Worm (Caenorhabditis elegans) whole organism, L1 larva: Measurements from ENCODE around the gene Y39B6A.10.
A peak's percentile ranks its signal among the peaks of the same experiment; 100 is the strongest.
"Not testable (repeated sequence)": the region's sequence is repeated elsewhere in the genome, so short reads cannot be mapped to it uniquely, and the experiment has no call there.

Experiments
- F16B12.6 ChIP-seq: fragments of 150-350 bp; optimal IDR thresholded peaks from 2 replicates; lab custom pipeline; 2014; ENCODE audit warnings: missing biosample characterization, missing genetic modification characterization
- Y116A8C.19 ChIP-seq: sonication (generic microtip); optimal IDR thresholded peaks from 2 replicates; lab custom pipeline; 2016; ENCODE audit warnings: missing compliant biosample characterization, missing genetic modification characterization, borderline replicate concordance
- ama-1 ChIP-seq: fragments of 150-350 bp; optimal IDR thresholded peaks from 2 replicates; lab custom pipeline; 2014
- efl-1 ChIP-seq, 4 experiments: fragments of 150-350 bp; optimal IDR thresholded peaks in 3 of 4; peaks in 1 of 4; 1 replicate in 1 of 4; 2 replicates in 3 of 4; lab custom pipeline; 2014; ENCODE audit warnings: missing biosample characterization in 2 of 4, missing genetic modification characterization in 2 of 4, missing genetic modification reagents in 2 of 4
- ets-5 ChIP-seq: fragments of 200-800 bp; sonication (Bioruptor generic); IDR thresholded peaks from 2 replicates; pipeline ENCODE4 v1.3.6; 2022; ENCODE audit warnings: missing genetic modification characterization, missing compliant biosample characterization
- fkh-10 ChIP-seq: sonication (generic microtip); optimal IDR thresholded peaks from 2 replicates; lab custom pipeline; 2017; ENCODE audit warnings: missing biosample characterization, missing genetic modification reagents, missing genetic modification characterization
- fos-1 ChIP-seq: fragments of 150-350 bp; optimal IDR thresholded peaks from 2 replicates; lab custom pipeline; 2014; ENCODE audit warnings: missing biosample characterization, missing genetic modification characterization
- hlh-17 ChIP-seq: fragments of 200-800 bp; sonication (Bioruptor generic); optimal IDR thresholded peaks from 2 replicates; lab custom pipeline; 2018; ENCODE audit warnings: missing genetic modification characterization, mild to moderate bottlenecking, missing compliant biosample characterization, moderate library complexity, borderline replicate concordance
- hlh-4 ChIP-seq: sonication (generic microtip); optimal IDR thresholded peaks from 2 replicates; lab custom pipeline; 2016; ENCODE audit warnings: mild to moderate bottlenecking, missing genetic modification characterization, missing compliant biosample characterization
- isw-1 ChIP-seq: fragments of 200-800 bp; sonication (Bioruptor generic); IDR thresholded peaks from 2 replicates; pipeline ENCODE4 v1.3.6; 2022; ENCODE audit warnings: missing genetic modification characterization, missing compliant biosample characterization
- jun-1 ChIP-seq: fragments of 150-350 bp; optimal IDR thresholded peaks from 2 replicates; lab custom pipeline; 2014; ENCODE audit warnings: missing biosample characterization, missing genetic modification reagents, missing genetic modification characterization
- lin-13 ChIP-seq: fragments of 150-350 bp; optimal IDR thresholded peaks from 2 replicates; lab custom pipeline; 2014; ENCODE audit warnings: missing biosample characterization, missing genetic modification reagents, missing genetic modification characterization
- lin-35 ChIP-seq, 2 experiments: fragments of 150-350 bp; optimal IDR thresholded peaks; 2 replicates each; lab custom pipeline; 2014; ENCODE audit warnings: missing biosample characterization in 2 of 2, missing genetic modification characterization in 2 of 2, missing genetic modification reagents in 2 of 2
- lin-39 ChIP-seq: fragments of 150-350 bp; optimal IDR thresholded peaks from 2 replicates; lab custom pipeline; 2014; ENCODE audit warnings: missing biosample characterization, missing genetic modification reagents, missing genetic modification characterization
- lir-3 ChIP-seq: sonication (generic microtip); optimal IDR thresholded peaks from 2 replicates; lab custom pipeline; 2016; ENCODE audit warnings: mild to moderate bottlenecking, missing genetic modification characterization, moderate library complexity, missing compliant biosample characterization; ENCODE audit not compliant: poor library complexity
- mep-1 ChIP-seq: fragments of 150-350 bp; optimal IDR thresholded peaks from 2 replicates; lab custom pipeline; 2014; ENCODE audit warnings: missing biosample characterization, missing genetic modification characterization
- nhr-19 ChIP-seq: fragments of 200-800 bp; sonication (Bioruptor generic); conservative IDR thresholded peaks from 2 replicates; pipeline ENCODE4 v1.3.6; 2022; ENCODE audit warnings: missing genetic modification characterization, missing compliant biosample characterization
- nhr-20 ChIP-seq: sonication (generic microtip); optimal IDR thresholded peaks from 2 replicates; lab custom pipeline; 2016; ENCODE audit warnings: mild to moderate bottlenecking, missing genetic modification characterization, missing compliant biosample characterization
- nhr-47 ChIP-seq: sonication (generic microtip); optimal IDR thresholded peaks from 2 replicates; lab custom pipeline; 2016; ENCODE audit warnings: mild to moderate bottlenecking, missing genetic modification characterization, moderate library complexity, missing compliant biosample characterization
- nhr-76 ChIP-seq: sonication (generic microtip); optimal IDR thresholded peaks from 2 replicates; lab custom pipeline; 2017; ENCODE audit warnings: missing biosample characterization, missing genetic modification characterization
- nhr-84 ChIP-seq: sonication (generic microtip); optimal IDR thresholded peaks from 2 replicates; lab custom pipeline; 2017; ENCODE audit warnings: missing biosample characterization, missing genetic modification characterization
- nhr-85 ChIP-seq: sonication (generic microtip); peaks from one replicate; lab custom pipeline; 2016; ENCODE audit warnings: missing genetic modification characterization, inconsistent platforms, missing compliant biosample characterization
- nhr-90 ChIP-seq: sonication (generic microtip); optimal IDR thresholded peaks from 2 replicates; lab custom pipeline; 2016; ENCODE audit warnings: mild to moderate bottlenecking, missing genetic modification characterization, missing compliant biosample characterization; ENCODE audit not compliant: poor library complexity
- pax-3 ChIP-seq: fragments of 200-800 bp; sonication (Bioruptor generic); optimal IDR thresholded peaks from 2 replicates; lab custom pipeline; 2018; ENCODE audit warnings: mild to moderate bottlenecking, missing genetic modification characterization, moderate library complexity, missing compliant biosample characterization
- pqm-1 ChIP-seq: sonication (generic microtip); optimal IDR thresholded peaks from 3 replicates; lab custom pipeline; 2017; ENCODE audit warnings: missing biosample characterization, missing genetic modification characterization
- rnt-1 ChIP-seq: sonication (generic microtip); optimal IDR thresholded peaks from 2 replicates; lab custom pipeline; 2016; ENCODE audit warnings: mild to moderate bottlenecking, missing genetic modification characterization, moderate library complexity, missing compliant biosample characterization
- snpc-4 ChIP-seq: fragments of 150-350 bp; optimal IDR thresholded peaks from 2 replicates; lab custom pipeline; 2014; ENCODE audit warnings: missing biosample characterization, missing genetic modification characterization
- swsn-7 ChIP-seq: sonication (generic microtip); optimal IDR thresholded peaks from 2 replicates; lab custom pipeline; 2016; ENCODE audit warnings: missing genetic modification characterization, missing compliant biosample characterization
- tlp-1 ChIP-seq: fragments of 150-350 bp; optimal IDR thresholded peaks from 2 replicates; lab custom pipeline; 2014; ENCODE audit warnings: missing biosample characterization, missing genetic modification characterization
- unc-30 ChIP-seq: sonication (generic microtip); optimal IDR thresholded peaks from 2 replicates; lab custom pipeline; 2017; ENCODE audit warnings: missing biosample characterization, missing genetic modification characterization
- vab-15 ChIP-seq: sonication (generic microtip); optimal IDR thresholded peaks from 2 replicates; lab custom pipeline; 2017; ENCODE audit warnings: missing genotype, mild to moderate bottlenecking, missing genetic modification characterization, missing compliant biosample characterization

The Y39B6A.10 gene

DNA sequence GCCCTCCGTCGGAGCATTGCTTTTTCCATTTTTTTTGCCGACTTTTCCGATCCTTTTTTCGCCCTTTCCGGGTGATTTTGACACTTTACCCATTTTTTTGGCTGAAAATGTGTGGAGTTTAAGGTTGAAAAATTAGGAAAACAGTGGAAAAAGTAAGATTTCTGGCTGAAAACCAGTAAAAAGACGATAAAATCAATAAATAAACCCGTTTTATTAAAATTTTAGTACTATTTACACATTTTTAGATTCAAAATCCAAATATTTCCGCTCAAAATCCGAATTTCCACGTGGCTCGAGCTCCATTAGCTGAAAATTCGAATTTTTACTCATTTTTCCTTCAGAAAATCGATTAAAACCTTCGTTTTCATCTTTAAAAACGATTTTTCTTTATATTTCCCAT is 15.1 kb downstream of the Y39B6A.10 start, which contains the start of gene pro-3:
TSS of gene pro-3 (minus strand) at position 101 of the 400 bp plus-strand sequence.
- TF ChIP-seq ets-5 (GFP tag; lab: Robert Waterston, UW) (no peak), F16B12.6 (tag; lab: Kevin White, UChicago) (no peak), hlh-4 (tag; lab: Kevin White, UChicago) (no peak), nhr-76 (no peak), tlp-1 (no peak), nhr-47 (tag; lab: Kevin White, UChicago) (no peak), mep-1 (no peak), nhr-84 (no peak), snpc-4 (no peak), nhr-19 (GFP tag; lab: Robert Waterston, UW) (no peak), fos-1 (tag; lab: Kevin White, UChicago) (no peak)

DNA sequence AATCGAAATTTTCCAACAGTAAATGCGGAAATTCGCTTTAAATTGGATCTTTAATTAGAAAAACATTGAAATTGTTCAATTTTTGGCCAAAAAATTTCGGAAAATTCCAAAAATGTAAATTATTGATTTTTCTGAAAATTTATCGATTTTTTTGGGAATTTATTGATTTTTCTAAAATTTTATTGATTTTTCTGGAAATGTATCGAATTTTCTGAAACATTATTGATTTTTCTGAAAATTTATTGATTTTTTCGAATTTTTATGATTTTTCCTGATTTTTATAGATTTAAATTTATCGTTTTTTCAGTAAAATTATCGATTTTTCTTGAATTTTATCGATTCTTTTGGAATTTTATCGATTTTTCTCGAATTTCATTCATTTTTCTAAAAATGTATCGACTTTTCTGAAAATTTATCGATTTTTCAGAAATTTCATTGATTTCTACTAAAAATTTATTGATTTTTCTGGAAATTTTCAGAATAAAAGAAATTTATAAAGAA is 16.5 kb downstream of the Y39B6A.10 start:
- no peak for TF ChIP-seq vab-15 (tag; lab: Kevin White, UChicago)
- no peak for TF ChIP-seq nhr-90
- TF ChIP-seq fkh-10 (GFP tag; lab: Kevin White, UChicago), result no peak

DNA sequence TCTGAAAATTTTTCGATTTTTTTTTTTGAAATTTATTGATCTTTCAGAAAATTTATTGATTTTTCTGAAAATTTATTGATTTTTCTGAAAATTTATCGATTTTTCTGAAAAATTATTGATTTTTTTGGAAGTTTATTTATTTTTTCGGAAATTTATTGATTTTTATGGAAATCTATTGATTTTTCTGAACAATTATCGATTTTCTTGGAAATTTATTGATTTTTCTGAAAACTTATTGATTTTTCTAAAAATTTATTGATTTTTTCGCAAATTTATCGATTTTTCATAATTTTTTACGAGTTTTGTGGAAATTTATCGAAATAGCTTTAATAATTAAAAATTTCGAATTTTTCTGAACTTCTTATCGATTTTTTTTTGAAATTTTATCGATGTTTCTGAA is 26.3 kb downstream of the Y39B6A.10 start:
- no peak for TF ChIP-seq lin-35 (GFP tag; optimal IDR thresholded peaks at IDR 0.05; lab: Kevin White, UChicago)
- TF ChIP-seq, all 84 proteins: peak for 0

DNA sequence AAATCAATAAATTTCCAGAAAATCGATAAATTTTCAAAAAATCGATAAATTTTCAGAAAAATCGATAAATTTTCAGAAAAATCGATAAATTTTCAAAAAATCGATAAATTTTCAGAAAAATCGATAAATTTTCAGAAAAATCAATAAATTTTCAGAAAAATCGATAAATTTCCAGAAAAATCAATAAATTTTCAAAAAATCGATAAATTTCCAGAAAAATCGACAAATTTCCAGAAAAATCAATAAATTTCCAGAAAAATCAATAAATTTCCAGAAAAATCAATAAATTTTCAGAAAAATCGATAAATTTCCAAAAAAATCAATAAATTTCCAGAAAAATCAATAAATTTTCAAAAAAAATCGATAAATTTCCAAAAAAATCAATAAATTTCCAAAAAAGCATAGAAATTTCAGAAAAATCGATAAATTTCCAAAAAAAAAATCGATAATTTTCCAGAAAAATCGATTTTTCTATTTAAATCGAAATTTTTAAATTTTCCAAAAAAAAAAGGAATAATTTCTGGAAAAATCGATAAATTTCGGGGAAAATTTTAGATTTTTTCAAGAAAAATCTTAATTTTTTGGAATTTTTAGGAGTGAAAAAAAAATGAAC is 31.7 kb downstream of the Y39B6A.10 start, which contains the start of gene zhp-4:
TSS of gene zhp-4 (minus strand) at position 198 of the 613 bp plus-strand sequence.
- not testable (repeated sequence) for TF ChIP-seq nhr-76; ama-1 (lab: Kevin White, UChicago); lin-35 (GFP tag; optimal IDR thresholded peaks at IDR 0.05; lab: Kevin White, UChicago)

DNA sequence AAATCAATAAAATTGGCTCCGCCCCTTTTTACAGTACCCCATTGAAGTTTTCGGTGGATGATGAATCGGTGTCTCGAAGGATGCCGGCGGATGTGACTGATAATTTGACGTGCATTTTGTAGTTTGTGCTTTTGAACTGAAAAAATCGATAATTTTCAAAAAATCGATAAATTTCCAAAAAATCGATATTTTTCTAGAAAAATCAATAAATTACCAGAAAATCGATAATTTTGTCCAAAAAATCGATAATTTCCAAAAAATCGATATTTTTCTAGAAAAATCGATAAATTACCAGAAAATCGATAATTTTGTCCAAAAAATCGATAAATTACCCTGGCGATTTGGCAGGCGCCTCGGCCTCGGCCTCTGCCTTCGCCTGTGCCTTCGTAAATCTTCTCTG is 33.9 kb downstream of the Y39B6A.10 start:
- TF ChIP-seq nhr-20 (tag; lab: Kevin White, UChicago) (no peak), jun-1 (no peak), lin-39 (tag; lab: Kevin White, UChicago) (no peak), efl-1 (optimal IDR thresholded peaks at IDR 0.05; lab: Kevin White, UChicago) (no peak), efl-1 (GFP tag; optimal IDR thresholded peaks at IDR 0.05 in 1 of 2; lab: Kevin White, UChicago) (peak in 1 of 2 experiments; percentile 39), pqm-1 (tag; lab: Kevin White, UChicago) (no peak)

DNA sequence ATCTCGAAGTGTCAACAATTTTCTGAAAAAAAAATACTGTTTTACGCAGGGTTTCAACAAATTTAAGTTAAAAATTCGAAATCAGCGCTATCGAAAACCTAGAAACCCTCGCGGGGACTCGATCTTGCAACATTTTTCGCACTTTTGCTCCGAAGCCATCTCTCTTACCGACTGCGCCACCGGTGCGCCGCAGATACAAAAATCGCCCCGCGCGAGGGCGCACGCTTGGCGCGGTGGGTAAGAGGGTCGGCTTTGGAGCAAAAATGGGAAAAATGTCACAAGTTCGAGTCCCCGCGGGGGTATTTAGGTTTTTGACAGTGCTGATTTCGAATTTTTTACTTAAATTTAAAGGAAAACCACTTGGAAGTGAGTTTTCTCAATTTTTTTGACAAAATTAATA is 42.5 kb downstream of the Y39B6A.10 start:
- no peak for TF ChIP-seq Y116A8C.19 (tag; lab: Kevin White, UChicago)
- no peak for TF ChIP-seq isw-1 (GFP tag; lab: Robert Waterston, UW)
- no peak for TF ChIP-seq lin-35 (GFP tag; optimal IDR thresholded peaks at IDR 0.05; lab: Kevin White, UChicago)
- no peak for TF ChIP-seq nhr-84

DNA sequence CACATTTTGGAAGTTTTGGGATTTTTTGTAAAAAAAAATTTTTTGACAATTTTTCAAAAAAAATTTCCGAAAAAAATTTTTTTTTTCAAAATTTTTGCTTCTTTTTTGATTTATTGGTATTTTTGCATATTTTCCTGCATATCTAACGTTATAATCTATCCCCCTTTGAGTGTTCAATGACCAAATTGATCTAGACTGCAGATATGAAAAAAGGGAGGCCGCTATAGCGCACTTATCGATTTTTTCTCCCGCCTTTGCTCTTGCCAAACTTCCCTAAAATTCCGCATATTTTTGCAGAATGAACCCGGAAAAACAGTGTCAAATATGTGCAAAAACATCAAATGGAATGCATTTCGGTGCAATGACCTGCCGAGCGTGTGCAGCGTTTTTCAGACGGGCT is 46.0 kb downstream of the Y39B6A.10 start, which contains the start of gene nhr-145:
TSS of gene nhr-145 (plus strand) at position 298 of the 400 bp plus-strand sequence.
- TF ChIP-seq lin-35 (GFP tag; optimal IDR thresholded peaks at IDR 0.05; lab: Kevin White, UChicago), result no peak
- no peak for TF ChIP-seq lir-3 (tag; lab: Kevin White, UChicago)
- no peak for TF ChIP-seq pax-3 (tag; lab: Kevin White, UChicago)
- TF ChIP-seq rnt-1 (tag; lab: Kevin White, UChicago), result no peak
- no peak for TF ChIP-seq pqm-1 (tag; lab: Kevin White, UChicago)
- no peak for TF ChIP-seq lin-13 (GFP tag; lab: Kevin White, UChicago)
- no peak for TF ChIP-seq hlh-17 (GFP tag; lab: Kevin White, UChicago)
- no peak for TF ChIP-seq efl-1 (optimal IDR thresholded peaks at IDR 0.05; lab: Kevin White, UChicago)
- no peak for TF ChIP-seq efl-1 (GFP tag; optimal IDR thresholded peaks at IDR 0.05 in 1 of 2; lab: Kevin White, UChicago)
- peak; percentile 30 for TF ChIP-seq nhr-85 (tag; lab: Kevin White, UChicago)
- no peak for TF ChIP-seq unc-30
- peak; percentile 26 for TF ChIP-seq nhr-19 (GFP tag; lab: Robert Waterston, UW)
- TF ChIP-seq swsn-7, result no peak
